Fruit fly (Drosophila melanogaster) whole organism, embryonic: ENCODE measurements around the gene Mekk1.

Experiments
- Ada2b ChIP-seq: fragments of 200-800 bp; sonication (Bioruptor generic); IDR thresholded peaks from 2 replicates; pipeline ENCODE4 v1.3.6; 2022; ENCODE audit warnings: missing biosample characterization, missing genetic modification characterization
- Blimp-1 ChIP-seq: fragments of 200-800 bp; sonication (Bioruptor generic); optimal IDR thresholded peaks from 3 replicates; lab custom pipeline; 2018; ENCODE audit warnings: missing biosample characterization, missing genetic modification characterization, mild to moderate bottlenecking, moderate library complexity, missing genetic modification reagents
- CG12104 ChIP-seq: fragments of 200-800 bp; sonication (Bioruptor generic); optimal IDR thresholded peaks from 3 replicates; lab custom pipeline; 2016; ENCODE audit warnings: missing biosample characterization, missing genetic modification characterization
- CG12236 ChIP-seq: fragments of 200-800 bp; sonication (Bioruptor generic); optimal IDR thresholded peaks from 2 replicates; lab custom pipeline; 2016; ENCODE audit warnings: missing biosample characterization, missing genetic modification characterization
- CG15479 ChIP-seq: fragments of 200-800 bp; sonication (Bioruptor generic); optimal IDR thresholded peaks from 3 replicates; lab custom pipeline; 2019; ENCODE audit warnings: missing biosample characterization, mild to moderate bottlenecking, missing genetic modification characterization, moderate library complexity
- CG17328 ChIP-seq: fragments of 200-800 bp; sonication (Bioruptor generic); IDR thresholded peaks from 2 replicates; pipeline ENCODE4 v1.3.6; 2022; ENCODE audit warnings: missing biosample characterization, missing genetic modification characterization
- CG17829 ChIP-seq: fragments of 200-800 bp; optimal IDR thresholded peaks from 2 replicates; lab custom pipeline; 2019; ENCODE audit warnings: missing biosample characterization, mild to moderate bottlenecking, missing genetic modification characterization, moderate library complexity
- CG18476 ChIP-seq: fragments of 200-800 bp; sonication (Bioruptor generic); optimal IDR thresholded peaks from 2 replicates; lab custom pipeline; 2016; ENCODE audit warnings: missing biosample characterization, mild to moderate bottlenecking, missing genetic modification characterization
- CG18619 ChIP-seq: fragments of 200-800 bp; sonication (Bioruptor generic); optimal IDR thresholded peaks from 3 replicates; lab custom pipeline; 2017; ENCODE audit warnings: missing biosample characterization, mild to moderate bottlenecking, missing genetic modification characterization
- CG2199 ChIP-seq: fragments of 200-800 bp; sonication (Bioruptor generic); IDR thresholded peaks from 3 replicates; pipeline ENCODE4 v1.3.6; 2022; ENCODE audit warnings: missing biosample characterization, missing genetic modification characterization
- CG2202 ChIP-seq: fragments of 200-800 bp; sonication (Bioruptor generic); optimal IDR thresholded peaks from 2 replicates; lab custom pipeline; 2018; ENCODE audit warnings: missing biosample characterization, mild to moderate bottlenecking, missing genetic modification characterization
- CG31388 ChIP-seq: fragments of 200-800 bp; sonication (Bioruptor generic); optimal IDR thresholded peaks from 2 replicates; lab custom pipeline; 2016; ENCODE audit warnings: missing biosample characterization, missing genetic modification characterization
- CG4424 ChIP-seq: fragments of 200-800 bp; sonication (Bioruptor generic); optimal IDR thresholded peaks from 3 replicates; lab custom pipeline; 2016; ENCODE audit warnings: missing biosample characterization, missing genetic modification characterization
- CG6254 ChIP-seq: fragments of 200-800 bp; sonication (Bioruptor generic); optimal IDR thresholded peaks from 3 replicates; lab custom pipeline; 2017; ENCODE audit warnings: mild to moderate bottlenecking, missing biosample characterization, missing genetic modification reagents, missing genetic modification characterization
- CG6765 ChIP-seq: fragments of 200-800 bp; sonication (Bioruptor generic); optimal IDR thresholded peaks from 3 replicates; lab custom pipeline; 2017; ENCODE audit warnings: missing biosample characterization, mild to moderate bottlenecking, missing genetic modification characterization
- CG8924 ChIP-seq: fragments of 200-800 bp; optimal IDR thresholded peaks from 3 replicates; lab custom pipeline; 2019; ENCODE audit warnings: missing biosample characterization, mild to moderate bottlenecking, missing genetic modification characterization, moderate library complexity
- Camta ChIP-seq: fragments of 200-800 bp; sonication (Bioruptor generic); optimal IDR thresholded peaks from 2 replicates; lab custom pipeline; 2016; ENCODE audit warnings: missing biosample characterization, missing genetic modification characterization
- D ChIP-seq, 2 experiments: fragments of 200-800 bp in 1 of 2; fragments of >200 bp in 1 of 2; sonication (Bioruptor generic) in 1 of 2; optimal IDR thresholded peaks; 2 replicates in 1 of 2; 3 replicates in 1 of 2; lab custom pipeline; 2017; ENCODE audit warnings: mild to moderate bottlenecking in 1 of 2, missing biosample characterization in 1 of 2, missing genetic modification characterization in 1 of 2, missing genetic modification reagents in 1 of 2
- Ets65A ChIP-seq: fragments of 200-800 bp; sonication (Bioruptor generic); peaks from one replicate; lab custom pipeline; 2016; ENCODE audit warnings: missing biosample characterization, missing genetic modification characterization
- Hmr ChIP-seq: fragments of 200-800 bp; sonication (Bioruptor generic); optimal IDR thresholded peaks from 3 replicates; lab custom pipeline; 2017; ENCODE audit warnings: mild to moderate bottlenecking, missing biosample characterization, missing genetic modification reagents, missing genetic modification characterization
- MTF-1 ChIP-seq: fragments of 200-800 bp; sonication (Bioruptor generic); optimal IDR thresholded peaks from 2 replicates; lab custom pipeline; 2018; ENCODE audit warnings: missing biosample characterization, mild to moderate bottlenecking, missing genetic modification characterization, borderline replicate concordance
- PHDP ChIP-seq: fragments of 200-800 bp; sonication (Bioruptor generic); optimal IDR thresholded peaks from 3 replicates; lab custom pipeline; 2018; ENCODE audit warnings: missing biosample characterization, mild to moderate bottlenecking, missing genetic modification characterization, moderate library complexity
- Ravus ChIP-seq: fragments of 200-800 bp; sonication (Bioruptor generic); IDR thresholded peaks from 2 replicates; pipeline ENCODE4 v1.3.6; 2022; ENCODE audit warnings: missing biosample characterization, missing genetic modification characterization
- Rx ChIP-seq: fragments of 200-800 bp; sonication (Bioruptor generic); IDR thresholded peaks from 2 replicates; pipeline ENCODE4 v1.3.6; 2022; ENCODE audit warnings: missing biosample characterization, missing genetic modification characterization
- Sry-β ChIP-seq: fragments of 200-800 bp; sonication (Bioruptor generic); optimal IDR thresholded peaks from 2 replicates; lab custom pipeline; 2018; ENCODE audit warnings: missing biosample characterization, mild to moderate bottlenecking, missing genetic modification characterization, moderate library complexity
- Stat92E ChIP-seq, 3 experiments: fragments of >200 bp in 2 of 3; fragments of 200-800 bp in 1 of 3; sonication (Bioruptor generic) in 1 of 3; optimal IDR thresholded peaks; 2 replicates each; lab custom pipeline; 2017 to 2019; ENCODE audit warnings: missing biosample characterization in 3 of 3, missing genetic modification characterization in 3 of 3, mild to moderate bottlenecking in 1 of 3, moderate library complexity in 1 of 3
- ac ChIP-seq: fragments of 200-800 bp; sonication (Bioruptor generic); optimal IDR thresholded peaks from 3 replicates; lab custom pipeline; 2017; ENCODE audit warnings: missing biosample characterization, mild to moderate bottlenecking, missing genetic modification characterization
- al ChIP-seq: fragments of 200-800 bp; sonication (Bioruptor generic); IDR thresholded peaks from 2 replicates; pipeline ENCODE4 v1.3.6; 2022; ENCODE audit warnings: missing biosample characterization, missing genetic modification characterization
- az2 ChIP-seq: fragments of 200-800 bp; sonication (Bioruptor generic); optimal IDR thresholded peaks from 3 replicates; lab custom pipeline; 2016; ENCODE audit warnings: missing biosample characterization, missing genetic modification characterization
- caup ChIP-seq: fragments of 200-800 bp; sonication (Bioruptor generic); optimal IDR thresholded peaks from 3 replicates; lab custom pipeline; 2017; ENCODE audit warnings: missing biosample characterization, mild to moderate bottlenecking, missing genetic modification characterization, moderate library complexity; ENCODE audit not compliant: severe bottlenecking
- chinmo ChIP-seq: fragments of 200-800 bp; sonication (Bioruptor generic); IDR thresholded peaks from 4 replicates; pipeline ENCODE4 v1.3.6; 2022; ENCODE audit warnings: missing biosample characterization, missing genetic modification characterization; ENCODE audit not compliant: partially characterized antibody
- ci ChIP-seq: fragments of 200-800 bp; sonication (Bioruptor generic); IDR thresholded peaks from 3 replicates; pipeline ENCODE4 v1.3.6; 2022; ENCODE audit warnings: missing biosample characterization, missing genetic modification characterization
- corto ChIP-seq: fragments of 200-800 bp; sonication (Bioruptor generic); optimal IDR thresholded peaks from 2 replicates; lab custom pipeline; 2016; ENCODE audit warnings: missing biosample characterization, mild to moderate bottlenecking, missing genetic modification characterization, moderate library complexity
- danr ChIP-seq: fragments of 200-800 bp; sonication (Bioruptor generic); IDR thresholded peaks from 2 replicates; pipeline ENCODE4 v1.3.6; 2022; ENCODE audit warnings: missing biosample characterization, missing genetic modification characterization
- dimm ChIP-seq: fragments of 200-800 bp; sonication (Bioruptor generic); IDR thresholded peaks from 2 replicates; pipeline ENCODE4 v1.3.6; 2022; ENCODE audit warnings: missing biosample characterization, missing genetic modification characterization
- dmrt11E ChIP-seq: fragments of 200-800 bp; sonication (Bioruptor generic); optimal IDR thresholded peaks from 3 replicates; lab custom pipeline; 2018; ENCODE audit warnings: missing biosample characterization, mild to moderate bottlenecking, missing genetic modification characterization, moderate library complexity
- fd64A ChIP-seq: fragments of 200-800 bp; sonication (Bioruptor generic); optimal IDR thresholded peaks from 3 replicates; lab custom pipeline; 2018; ENCODE audit warnings: missing biosample characterization, mild to moderate bottlenecking, missing genetic modification characterization
- h ChIP-seq: fragments of >200 bp; optimal IDR thresholded peaks from 2 replicates; lab custom pipeline; 2017
- ken ChIP-seq: fragments of 200-800 bp; sonication (Bioruptor generic); IDR thresholded peaks from 3 replicates; pipeline ENCODE4 v1.3.6; 2022; ENCODE audit warnings: missing biosample characterization, missing genetic modification characterization
- lbe ChIP-seq: fragments of 200-800 bp; sonication (Bioruptor generic); optimal IDR thresholded peaks from 2 replicates; lab custom pipeline; 2016; ENCODE audit warnings: missing biosample characterization, mild to moderate bottlenecking, missing genetic modification characterization
- nerfin-2 ChIP-seq: fragments of 200-800 bp; sonication (Bioruptor generic); IDR thresholded peaks from 2 replicates; pipeline ENCODE4 v1.3.6; 2022; ENCODE audit warnings: missing biosample characterization, missing genetic modification characterization; ENCODE audit not compliant: partially characterized antibody
- pita ChIP-seq: fragments of 200-800 bp; sonication (Bioruptor generic); optimal IDR thresholded peaks from 2 replicates; lab custom pipeline; 2017; ENCODE audit warnings: missing biosample characterization, mild to moderate bottlenecking, missing genetic modification characterization
- schlank ChIP-seq: fragments of 200-800 bp; sonication (Bioruptor generic); optimal IDR thresholded peaks from 2 replicates; lab custom pipeline; 2018; ENCODE audit warnings: missing biosample characterization, mild to moderate bottlenecking, missing genetic modification characterization
- sens ChIP-seq: fragments of 200-800 bp; sonication (Bioruptor generic); peaks from one replicate; lab custom pipeline; 2016; ENCODE audit warnings: missing biosample characterization, missing genetic modification characterization
- slp2 ChIP-seq: fragments of 200-800 bp; sonication (Bioruptor generic); optimal IDR thresholded peaks from 2 replicates; lab custom pipeline; 2016; ENCODE audit warnings: missing biosample characterization, missing genetic modification characterization
- toy ChIP-seq: fragments of 200-800 bp; sonication (Bioruptor generic); IDR thresholded peaks from 2 replicates; pipeline ENCODE4 v1.3.6; 2022; ENCODE audit warnings: missing biosample characterization, missing genetic modification characterization
- ttk ChIP-seq: fragments of 200-800 bp; sonication (Bioruptor generic); IDR thresholded peaks from 2 replicates; pipeline ENCODE4 v2.1.2; 2022; ENCODE audit warnings: missing biosample characterization, missing genetic modification characterization
- twi ChIP-seq: fragments of 200-800 bp; optimal IDR thresholded peaks from 2 replicates; lab custom pipeline; 2019; ENCODE audit warnings: missing biosample characterization, mild to moderate bottlenecking, missing genetic modification characterization, moderate library complexity
- wdn ChIP-seq: fragments of 200-800 bp; sonication (Bioruptor generic); IDR thresholded peaks from 2 replicates; pipeline ENCODE4 v1.3.6; 2022; ENCODE audit warnings: missing biosample characterization, missing genetic modification characterization

Mekk1 gene

dm6 chr3R:18758548-18759257, 15.3 kb upstream of the Mekk1 start, which contains the start of gene Epg5 (continued):
- peak; percentile 57 for TF ChIP-seq slp2 (GFP tag; lab: Kevin White, UChicago)
- TF ChIP-seq CG31388 (GFP tag; lab: Kevin White, UChicago), result peak; percentile 11
- TF ChIP-seq CG18476, result peak; percentile 59
- TF ChIP-seq CG8924 (tag; lab: Kevin White, UChicago), result no peak
- TF ChIP-seq ken (GFP tag; lab: Robert Waterston, UW), result peak; percentile 62; the same call in 1 of the 3 replicates
- TF ChIP-seq al (GFP tag; lab: Robert Waterston, UW), result peak; percentile 73
- TF ChIP-seq PHDP, result no peak
- no peak for TF ChIP-seq MTF-1 (GFP tag; lab: Kevin White, UChicago)
- TF ChIP-seq dimm (GFP tag; lab: Robert Waterston, UW), result no peak
- no peak for TF ChIP-seq CG15479 (GFP tag; lab: Kevin White, UChicago)
- TF ChIP-seq toy, result no peak
- TF ChIP-seq ci (GFP tag; lab: Robert Waterston, UW), result peak; percentile 46; the same call in 1 of the 3 replicates
- TF ChIP-seq lbe (GFP tag; lab: Kevin White, UChicago), result no peak
- TF ChIP-seq Rx, result peak; percentile 41; the same call in 1 of the 2 replicates
- no peak for TF ChIP-seq CG6765 (GFP tag; lab: Kevin White, UChicago)
- TF ChIP-seq CG4424 (GFP tag; lab: Kevin White, UChicago), result peak; percentile 72
- TF ChIP-seq Ets65A, result peak; percentile 96
- peak; percentile 47; the same call in 1 of the 2 replicates for TF ChIP-seq Ada2b (GFP tag; lab: Robert Waterston, UW)
- peak; percentile 73 for TF ChIP-seq az2 (GFP tag; lab: Kevin White, UChicago)
- peak; percentile 54 for TF ChIP-seq CG18619 (GFP tag; lab: Kevin White, UChicago)
- no peak for TF ChIP-seq pita (GFP tag; lab: Kevin White, UChicago)
- no peak for TF ChIP-seq caup (GFP tag; lab: Kevin White, UChicago)
- TF ChIP-seq nerfin-2 (GFP tag; lab: Robert Waterston, UW), result peak; percentile 94
- TF ChIP-seq CG12236 (GFP tag; lab: Kevin White, UChicago), result no peak
- no peak for TF ChIP-seq Blimp-1 (GFP tag; lab: Kevin White, UChicago)
- TF ChIP-seq Sry-β (GFP tag; lab: Kevin White, UChicago), result peak; percentile 26
- no peak for TF ChIP-seq D (optimal IDR thresholded peaks at IDR 0.05; lab: Kevin White, UChicago)
- TF ChIP-seq D (GFP tag; optimal IDR thresholded peaks at IDR 0.05; lab: Kevin White, UChicago), result no peak
- TF ChIP-seq CG17829, result no peak
- TF ChIP-seq CG12104 (GFP tag; lab: Kevin White, UChicago), result peak; percentile 3
- TF ChIP-seq ac (GFP tag; lab: Kevin White, UChicago), result no peak
- TF ChIP-seq fd64A (GFP tag; lab: Kevin White, UChicago), result no peak
- no peak for TF ChIP-seq CG2202
- no peak for TF ChIP-seq CG6254 (GFP tag; lab: Kevin White, UChicago)
- no peak for TF ChIP-seq danr (GFP tag; lab: Robert Waterston, UW)
- TF ChIP-seq Hmr (GFP tag; lab: Kevin White, UChicago), result no peak
- peak; percentile 19 for TF ChIP-seq Ravus
- TF ChIP-seq chinmo, result peak; percentile 88; the same call in 3 of the 4 replicates
- TF ChIP-seq CG17328 (GFP tag; lab: Robert Waterston, UW), result peak; percentile 63
- TF ChIP-seq Stat92E (GFP tag; optimal IDR thresholded peaks at IDR 0.05; lab: Kevin White, UChicago), result no peak
- TF ChIP-seq corto (GFP tag; lab: Kevin White, UChicago), result peak; percentile 28
- TF ChIP-seq twi (tag; lab: Kevin White, UChicago), result no peak
- peak; percentile 61; the same call in 1 of the 2 replicates for TF ChIP-seq ttk (GFP tag; lab: Robert Waterston, UW)
- peak; percentile 54; the same call in 1 of the 2 replicates for TF ChIP-seq wdn (GFP tag; lab: Robert Waterston, UW)
- no peak for TF ChIP-seq h
- no peak for TF ChIP-seq CG2199
- TF ChIP-seq dmrt11E (tag; lab: Kevin White, UChicago), result peak; percentile 50
- no peak for TF ChIP-seq schlank (tag; lab: Kevin White, UChicago)
- peak; percentile 57 for TF ChIP-seq Camta (GFP tag; lab: Kevin White, UChicago)
- peak; percentile 95 for TF ChIP-seq sens (GFP tag; lab: Kevin White, UChicago)
